Fruit fly (Drosophila melanogaster) whole organism, embryonic: ENCODE data around the gene Cpsf100.

Experiments
- Atf6 ChIP-seq: fragments of 200-800 bp; sonication (Bioruptor generic); IDR thresholded peaks from 2 replicates; pipeline ENCODE4 v1.3.6; 2022; ENCODE audit warnings: missing biosample characterization, missing genetic modification characterization
- B-H2 ChIP-seq: fragments of 200-800 bp; sonication (Bioruptor generic); optimal IDR thresholded peaks from 2 replicates; lab custom pipeline; 2018; ENCODE audit warnings: missing biosample characterization, mild to moderate bottlenecking, missing genetic modification characterization
- CG10366 ChIP-seq: fragments of 200-800 bp; sonication (Bioruptor generic); IDR thresholded peaks from 2 replicates; pipeline ENCODE4 v1.3.6; 2022; ENCODE audit warnings: missing biosample characterization, missing genetic modification characterization
- CG10462 ChIP-seq: fragments of 200-800 bp; sonication (Bioruptor generic); optimal IDR thresholded peaks from 2 replicates; lab custom pipeline; 2016; ENCODE audit warnings: missing biosample characterization, missing genetic modification characterization
- CG10959 ChIP-seq: fragments of 200-800 bp; sonication (Bioruptor generic); IDR thresholded peaks from 2 replicates; pipeline ENCODE4 v1.3.6; 2022; ENCODE audit warnings: missing biosample characterization, missing genetic modification characterization
- CG12744 ChIP-seq: fragments of 200-800 bp; sonication (Bioruptor generic); optimal IDR thresholded peaks from 2 replicates; lab custom pipeline; 2016; ENCODE audit warnings: missing biosample characterization, missing genetic modification characterization
- CG14860 ChIP-seq: fragments of 200-800 bp; sonication (Bioruptor generic); IDR thresholded peaks from 3 replicates; pipeline ENCODE4 v1.3.6; 2022; ENCODE audit warnings: missing biosample characterization, missing genetic modification characterization; ENCODE audit not compliant: partially characterized antibody
- CG15073 ChIP-seq: fragments of 200-800 bp; sonication (Bioruptor generic); optimal IDR thresholded peaks from 2 replicates; lab custom pipeline; 2016; ENCODE audit warnings: missing biosample characterization, missing genetic modification characterization
- CG15479 ChIP-seq: fragments of 200-800 bp; sonication (Bioruptor generic); optimal IDR thresholded peaks from 3 replicates; lab custom pipeline; 2019; ENCODE audit warnings: missing biosample characterization, mild to moderate bottlenecking, missing genetic modification characterization, moderate library complexity
- CG15601 ChIP-seq: fragments of 200-800 bp; sonication (Bioruptor generic); optimal IDR thresholded peaks from 3 replicates; lab custom pipeline; 2019; ENCODE audit warnings: missing biosample characterization, mild to moderate bottlenecking, missing genetic modification characterization, moderate library complexity
- CG15696 ChIP-seq: fragments of 200-800 bp; sonication (Bioruptor generic); optimal IDR thresholded peaks from 2 replicates; lab custom pipeline; 2019; ENCODE audit warnings: missing biosample characterization, mild to moderate bottlenecking, missing genetic modification characterization, moderate library complexity
- CG1603 ChIP-seq: fragments of 200-800 bp; sonication (Bioruptor generic); optimal IDR thresholded peaks from 2 replicates; lab custom pipeline; 2019; ENCODE audit warnings: missing biosample characterization, mild to moderate bottlenecking, missing genetic modification characterization, moderate library complexity
- CG17912 ChIP-seq: fragments of 200-800 bp; sonication (Bioruptor generic); optimal IDR thresholded peaks from 2 replicates; lab custom pipeline; 2018; ENCODE audit warnings: missing biosample characterization, mild to moderate bottlenecking, missing genetic modification characterization
- CG2712 ChIP-seq: fragments of 200-800 bp; optimal IDR thresholded peaks from 3 replicates; lab custom pipeline; 2019; ENCODE audit warnings: missing biosample characterization, mild to moderate bottlenecking, missing genetic modification characterization, moderate library complexity
- CG34422 ChIP-seq: fragments of 200-800 bp; sonication (Bioruptor generic); IDR thresholded peaks from 3 replicates; pipeline ENCODE4 v1.3.6; 2022; ENCODE audit warnings: missing biosample characterization, missing genetic modification characterization
- CG6765 ChIP-seq: fragments of 200-800 bp; sonication (Bioruptor generic); optimal IDR thresholded peaks from 3 replicates; lab custom pipeline; 2017; ENCODE audit warnings: missing biosample characterization, mild to moderate bottlenecking, missing genetic modification characterization
- CG8281 ChIP-seq: fragments of 200-800 bp; sonication (Bioruptor generic); optimal IDR thresholded peaks from 2 replicates; lab custom pipeline; 2018; ENCODE audit warnings: missing biosample characterization, mild to moderate bottlenecking, missing genetic modification characterization, moderate library complexity
- CG8359 ChIP-seq: fragments of 200-800 bp; sonication (Bioruptor generic); optimal IDR thresholded peaks from 2 replicates; lab custom pipeline; 2017; ENCODE audit warnings: missing biosample characterization, mild to moderate bottlenecking, missing genetic modification characterization, borderline replicate concordance
- CG8478 ChIP-seq: fragments of >200 bp; optimal IDR thresholded peaks from 2 replicates; lab custom pipeline; 2018
- CG9215 ChIP-seq: fragments of 200-800 bp; sonication (Bioruptor generic); IDR thresholded peaks from 2 replicates; pipeline ENCODE4 v1.3.6; 2022; ENCODE audit warnings: missing biosample characterization, missing genetic modification characterization
- CG9876 ChIP-seq: fragments of 200-800 bp; sonication (Bioruptor generic); optimal IDR thresholded peaks from 2 replicates; lab custom pipeline; 2016; ENCODE audit warnings: missing biosample characterization, missing genetic modification characterization
- CHES-1-like ChIP-seq: fragments of 200-800 bp; sonication (Bioruptor generic); optimal IDR thresholded peaks from 2 replicates; lab custom pipeline; 2016; ENCODE audit warnings: missing biosample characterization, missing genetic modification characterization
- CoRest ChIP-seq: fragments of 200-800 bp; sonication (Bioruptor generic); optimal IDR thresholded peaks from 3 replicates; lab custom pipeline; 2018; ENCODE audit warnings: missing biosample characterization, mild to moderate bottlenecking, missing genetic modification characterization, moderate library complexity
- Deaf1 ChIP-seq: fragments of 200-800 bp; optimal IDR thresholded peaks from 3 replicates; lab custom pipeline; 2019; ENCODE audit warnings: missing biosample characterization, mild to moderate bottlenecking, missing genetic modification characterization, moderate library complexity
- Dek ChIP-seq: fragments of 200-800 bp; sonication (Bioruptor generic); optimal IDR thresholded peaks from 3 replicates; lab custom pipeline; 2019; ENCODE audit warnings: missing biosample characterization, mild to moderate bottlenecking, missing genetic modification characterization, moderate library complexity
- E2f1 ChIP-seq: fragments of 200-800 bp; sonication (Bioruptor generic); IDR thresholded peaks from 2 replicates; pipeline ENCODE4 v1.3.6; 2022; ENCODE audit warnings: missing biosample characterization, missing genetic modification characterization
- Elba2 ChIP-seq: fragments of 200-800 bp; sonication (Bioruptor generic); optimal IDR thresholded peaks from 3 replicates; lab custom pipeline; 2016; ENCODE audit warnings: missing biosample characterization, missing genetic modification characterization
- Ets65A ChIP-seq: fragments of 200-800 bp; sonication (Bioruptor generic); peaks from one replicate; lab custom pipeline; 2016; ENCODE audit warnings: missing biosample characterization, missing genetic modification characterization
- HHEX ChIP-seq: fragments of 200-800 bp; sonication (Bioruptor generic); optimal IDR thresholded peaks from 3 replicates; lab custom pipeline; 2017; ENCODE audit warnings: missing biosample characterization, mild to moderate bottlenecking, missing genetic modification characterization, missing genetic modification reagents
- Lpt ChIP-seq: fragments of >200 bp; optimal IDR thresholded peaks from 2 replicates; lab custom pipeline; 2018; ENCODE audit warnings: missing biosample characterization, missing genetic modification characterization
- NfI ChIP-seq: fragments of 200-800 bp; sonication (Bioruptor generic); optimal IDR thresholded peaks from 3 replicates; lab custom pipeline; 2018; ENCODE audit warnings: missing biosample characterization, mild to moderate bottlenecking, missing genetic modification characterization, moderate library complexity
- abd-A ChIP-seq: fragments of 200-800 bp; sonication (Bioruptor generic); optimal IDR thresholded peaks from 3 replicates; lab custom pipeline; 2019; ENCODE audit warnings: missing biosample characterization, mild to moderate bottlenecking, missing genetic modification characterization, moderate library complexity
- amos ChIP-seq: fragments of 200-800 bp; sonication (Bioruptor generic); IDR thresholded peaks from 2 replicates; pipeline ENCODE4 v1.3.6; 2022; ENCODE audit warnings: missing biosample characterization, missing genetic modification characterization; ENCODE audit not compliant: partially characterized antibody
- aop ChIP-seq: fragments of 200-800 bp; sonication (Bioruptor generic); IDR thresholded peaks from 2 replicates; pipeline ENCODE4 v1.3.6; 2022; ENCODE audit warnings: missing biosample characterization, missing genetic modification characterization
- bab2 ChIP-seq: fragments of 200-800 bp; sonication (Bioruptor generic); optimal IDR thresholded peaks from 2 replicates; lab custom pipeline; 2016; ENCODE audit warnings: missing biosample characterization, missing genetic modification characterization
- cad ChIP-seq: fragments of >200 bp; optimal IDR thresholded peaks from 2 replicates; lab custom pipeline; 2017; ENCODE audit warnings: missing biosample characterization, missing genetic modification characterization
- cas ChIP-seq: fragments of 200-800 bp; sonication (Bioruptor generic); IDR thresholded peaks from 2 replicates; pipeline ENCODE4 v1.3.6; 2022; ENCODE audit warnings: missing biosample characterization, missing genetic modification characterization
- chm ChIP-seq: fragments of 200-800 bp; sonication (Bioruptor generic); IDR thresholded peaks from 2 replicates; pipeline ENCODE4 v1.3.6; 2022; ENCODE audit warnings: missing biosample characterization, missing genetic modification characterization
- crc ChIP-seq: fragments of 200-800 bp; sonication (Bioruptor generic); optimal IDR thresholded peaks from 2 replicates; lab custom pipeline; 2016; ENCODE audit warnings: missing biosample characterization, missing genetic modification characterization
- cwo ChIP-seq: fragments of 200-800 bp; sonication (Bioruptor generic); optimal IDR thresholded peaks from 3 replicates; lab custom pipeline; 2017; ENCODE audit warnings: missing biosample characterization, missing genetic modification characterization, mild to moderate bottlenecking, moderate library complexity, missing genetic modification reagents
- da ChIP-seq: fragments of 200-800 bp; sonication (Bioruptor generic); optimal IDR thresholded peaks from 2 replicates; lab custom pipeline; 2016; ENCODE audit warnings: missing biosample characterization, missing genetic modification characterization
- grn ChIP-seq: fragments of 200-800 bp; sonication (Bioruptor generic); optimal IDR thresholded peaks from 3 replicates; lab custom pipeline; 2017; ENCODE audit warnings: missing biosample characterization, missing genetic modification characterization
- gro ChIP-seq: fragments of 200-800 bp; sonication (Bioruptor generic); optimal IDR thresholded peaks from 2 replicates; lab custom pipeline; 2016; ENCODE audit warnings: missing biosample characterization, missing genetic modification characterization
- jing ChIP-seq: fragments of 200-800 bp; sonication (Bioruptor generic); optimal IDR thresholded peaks from 2 replicates; lab custom pipeline; 2018; ENCODE audit warnings: missing biosample characterization, mild to moderate bottlenecking, missing genetic modification characterization
- lola ChIP-seq, 3 experiments: fragments of >200 bp in 2 of 3; fragments of 200-800 bp in 1 of 3; sonication (Bioruptor generic) in 1 of 3; optimal IDR thresholded peaks; 2 replicates each; lab custom pipeline; 2017 to 2019; ENCODE audit warnings: missing biosample characterization in 3 of 3, missing genetic modification characterization in 3 of 3, mild to moderate bottlenecking in 1 of 3, moderate library complexity in 1 of 3
- mld ChIP-seq: fragments of 200-800 bp; sonication (Bioruptor generic); IDR thresholded peaks from 3 replicates; pipeline ENCODE4 v1.3.6; 2022; ENCODE audit warnings: missing biosample characterization, missing genetic modification characterization; ENCODE audit not compliant: partially characterized antibody
- nerfin-2 ChIP-seq: fragments of 200-800 bp; sonication (Bioruptor generic); IDR thresholded peaks from 2 replicates; pipeline ENCODE4 v1.3.6; 2022; ENCODE audit warnings: missing biosample characterization, missing genetic modification characterization; ENCODE audit not compliant: partially characterized antibody
- oc ChIP-seq: fragments of 200-800 bp; sonication (Bioruptor generic); optimal IDR thresholded peaks from 2 replicates; lab custom pipeline; 2018; ENCODE audit warnings: missing biosample characterization, mild to moderate bottlenecking, missing genetic modification characterization, moderate library complexity
- vnd ChIP-seq: fragments of 200-800 bp; sonication (Bioruptor generic); IDR thresholded peaks from 3 replicates; pipeline ENCODE4 v1.3.6; 2022; ENCODE audit warnings: missing biosample characterization, missing genetic modification characterization; ENCODE audit not compliant: partially characterized antibody

The Cpsf100 gene

DNA sequence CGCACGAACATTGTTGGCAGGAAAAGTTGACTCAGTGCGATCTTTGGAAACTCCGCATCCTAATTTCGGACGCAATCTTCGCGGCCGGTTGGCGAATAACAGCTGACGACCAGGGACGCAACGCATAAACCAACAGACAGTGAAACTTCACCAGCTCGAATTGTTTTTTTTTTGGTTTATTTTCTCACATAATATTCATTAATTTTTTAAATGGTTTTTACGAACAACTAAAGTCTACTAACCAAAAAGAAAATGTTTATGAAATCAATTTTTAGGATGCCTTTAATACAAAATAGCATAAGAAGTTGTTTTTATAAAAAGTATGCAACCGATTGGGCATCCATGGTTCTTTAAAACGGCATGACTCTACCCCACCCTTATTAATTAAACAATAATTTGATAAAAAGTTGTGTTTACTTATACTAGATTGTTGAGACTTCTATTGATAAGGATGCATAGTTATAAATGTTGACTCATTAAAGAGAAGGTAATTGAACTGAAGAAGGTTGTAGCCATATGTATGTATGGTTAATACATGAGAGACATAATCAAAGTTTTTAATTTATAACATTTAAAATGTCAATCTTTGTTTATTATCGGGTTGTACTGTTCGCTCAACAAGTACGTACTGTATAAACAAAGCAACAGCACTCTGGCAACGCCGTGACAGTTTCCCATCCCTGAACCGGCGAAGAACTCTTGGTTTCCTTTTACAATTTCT lies at the start of gene Cpsf100, which contains the start of gene beta4GalNAcTB (continued):
- TF ChIP-seq E2f1 (GFP tag; lab: Robert Waterston, UW) (peak; percentile 64), CG10959 (GFP tag; lab: Robert Waterston, UW) (peak; percentile 42; the same call in 1 of the 2 replicates), CG34422 (GFP tag; lab: Robert Waterston, UW) (peak; percentile 70), nerfin-2 (GFP tag; lab: Robert Waterston, UW) (no peak), Elba2 (GFP tag; lab: Kevin White, UChicago) (peak; percentile 11), da (GFP tag; lab: Kevin White, UChicago) (no peak), CG15073 (GFP tag; lab: Kevin White, UChicago) (peak; percentile 16), Lpt (GFP tag; lab: Kevin White, UChicago) (no peak), CG9215 (GFP tag; lab: Robert Waterston, UW) (peak; percentile 70), CG14860 (GFP tag; lab: Robert Waterston, UW) (no peak), NfI (peak; percentile 62), CoRest (tag; lab: Kevin White, UChicago) (peak; percentile 87), CG17912 (GFP tag; lab: Kevin White, UChicago) (no peak), amos (GFP tag; lab: Robert Waterston, UW) (no peak), jing (GFP tag; lab: Kevin White, UChicago) (peak; percentile 48), CG10366 (GFP tag; lab: Robert Waterston, UW) (peak; percentile 61), vnd (GFP tag; lab: Robert Waterston, UW) (no peak), Atf6 (GFP tag; lab: Robert Waterston, UW) (peak; percentile 42; the same call in 1 of the 2 replicates), CG1603 (tag; lab: Kevin White, UChicago) (peak; percentile 61), HHEX (GFP tag; lab: Kevin White, UChicago) (peak; percentile 75), crc (peak; percentile 30), mld (GFP tag; lab: Robert Waterston, UW) (no peak), CG8281 (peak; percentile 37), oc (no peak), CG15696 (peak; percentile 72), CG8359 (GFP tag; lab: Kevin White, UChicago) (peak; percentile 8), CG9876 (GFP tag; lab: Kevin White, UChicago) (peak; percentile 51), chm (0 out of 2 replicates have a peak, but pooled peaks have one; percentile 52), CG15479 (GFP tag; lab: Kevin White, UChicago) (no peak), lola (GFP tag; optimal IDR thresholded peaks at IDR 0.05; lab: Kevin White, UChicago) (peak in 1 of 3 experiments; percentile 81), cad (GFP tag; lab: Kevin White, UChicago) (no peak), bab2 (peak; percentile 68), cwo (GFP tag; lab: Kevin White, UChicago) (peak; percentile 49), gro (GFP tag; lab: Kevin White, UChicago) (no peak), CG8478 (no peak), CG2712 (peak; percentile 80), Ets65A (GFP tag; lab: Kevin White, UChicago) (peak; percentile 97), B-H2 (GFP tag; lab: Kevin White, UChicago) (peak; percentile 17), aop (GFP tag; lab: Robert Waterston, UW) (0 out of 2 replicates have a peak, but pooled peaks have one; percentile 57), CG10462 (GFP tag; lab: Kevin White, UChicago) (peak; percentile 43), cas (GFP tag; lab: Robert Waterston, UW) (0 out of 2 replicates have a peak, but pooled peaks have one; percentile 9), CHES-1-like (GFP tag; lab: Kevin White, UChicago) (peak; percentile 47), grn (GFP tag; lab: Kevin White, UChicago) (peak; percentile 63), Dek (tag; lab: Kevin White, UChicago) (peak; percentile 47), CG6765 (GFP tag; lab: Kevin White, UChicago) (peak; percentile 47), abd-A (tag; lab: Kevin White, UChicago) (no peak), CG15601 (peak; percentile 68), CG12744 (peak; percentile 40), Deaf1 (tag; lab: Kevin White, UChicago) (no peak)
